Worm (Caenorhabditis elegans): Measurements from ENCODE around the gene ZK354.6.

The ZK354.6 gene

DNA sequence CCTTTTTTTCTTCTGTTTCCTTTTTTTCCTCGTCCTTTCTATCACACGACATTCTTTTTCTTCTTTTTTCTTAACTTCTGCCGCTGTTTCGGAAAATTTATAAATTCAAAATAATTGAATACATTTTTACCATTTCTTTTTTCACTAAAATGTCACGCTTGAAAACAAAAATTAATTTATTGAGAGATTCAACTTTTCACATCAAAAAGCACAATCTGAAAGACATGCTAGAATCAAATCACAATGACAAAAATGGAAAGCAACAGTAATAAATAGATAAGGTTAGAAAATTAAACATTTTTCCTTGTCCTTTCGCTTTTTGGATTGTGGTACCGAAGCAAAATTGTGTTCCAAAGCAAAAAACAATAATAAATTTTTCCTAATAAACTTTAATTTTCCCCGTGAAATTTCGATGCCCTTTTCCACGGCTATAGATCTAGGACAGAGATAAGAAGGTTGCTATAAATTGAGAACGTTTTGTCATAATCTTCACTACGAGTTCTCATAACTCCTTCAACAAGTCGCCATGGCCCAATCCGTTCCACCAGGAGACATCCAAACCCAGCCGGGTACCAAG, at the start of gene ZK354.6, which contains the start of gene msp-113:
Gene ZK354.6, minus strand, starts transcription at position 101 of the 577 bp plus-strand sequence.
Gene msp-113, plus strand, starts transcription at position 527 of the 577 bp plus-strand sequence.
- TF ChIP-seq efl-1 (GFP tag; optimal IDR thresholded peaks at IDR 0.05) (no peak), hsf-1 (GFP tag; IDR thresholded peaks at IDR 0.05) (no peak), K12H6.12 (tag; optimal IDR thresholded peaks at IDR 0.05) (no peak), F10E7.11 (tag; optimal IDR thresholded peaks at IDR 0.05) (no peak), madf-8 (GFP tag; conservative IDR thresholded peaks at IDR 0.05) (no peak)

DNA sequence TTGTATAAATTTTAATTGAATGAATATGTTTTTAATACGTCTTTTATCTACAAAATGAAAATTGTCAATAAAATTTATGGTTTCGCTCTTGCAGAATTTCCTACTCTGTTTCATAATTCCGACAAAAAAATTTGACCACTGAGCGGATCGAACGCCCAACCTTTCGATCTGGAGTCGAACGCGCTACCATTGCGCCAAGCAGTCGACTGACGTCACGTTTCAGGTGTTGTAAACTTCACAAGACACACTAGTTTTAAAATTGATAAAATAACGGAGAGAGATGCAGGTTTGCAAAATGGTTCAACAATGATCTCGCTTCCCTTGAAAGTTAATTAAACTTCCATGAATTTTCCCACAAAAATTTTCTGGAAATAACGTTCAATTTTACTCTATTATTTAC, 46.8 kb upstream of the ZK354.6 start:
- TF ChIP-seq attf-3 (GFP tag; conservative IDR thresholded peaks at IDR 0.05) (no peak), F33H1.4 (GFP tag; IDR thresholded peaks at IDR 0.05) (no peak), K12H6.12 (tag; optimal IDR thresholded peaks at IDR 0.05) (no peak), ama-1 (optimal IDR thresholded peaks at IDR 0.05) (no peak), ama-1 (GFP tag; optimal IDR thresholded peaks at IDR 0.05) (no peak), snpc-1.1 (tag; optimal IDR thresholded peaks at IDR 0.05; ENCODE audit: insufficient read depth) (peak; percentile 87), ceh-27 (GFP tag; optimal IDR thresholded peaks at IDR 0.05) (no peak), lir-1 (GFP tag; conservative IDR thresholded peaks at IDR 0.05) (no peak), madf-10 (tag; optimal IDR thresholded peaks at IDR 0.05) (no peak), madf-3 (GFP tag; IDR thresholded peaks at IDR 0.05) (no peak), gei-17 (GFP tag; optimal IDR thresholded peaks at IDR 0.05) (no peak), B0336.3 (GFP tag; IDR thresholded peaks at IDR 0.05) (no peak), nhr-120 (GFP tag; IDR thresholded peaks at IDR 0.05) (no peak), B0261.1 (tag; optimal IDR thresholded peaks at IDR 0.05) (peak; percentile 68), nhr-80 (tag; optimal IDR thresholded peaks at IDR 0.05) (peak; percentile 21), C17E4.6 (GFP tag; IDR thresholded peaks at IDR 0.05) (no peak), B0019.2 (GFP tag; conservative IDR thresholded peaks at IDR 0.05) (no peak), sdz-38 (tag; optimal IDR thresholded peaks at IDR 0.05) (no peak), lsy-27 (tag; optimal IDR thresholded peaks at IDR 0.05; ENCODE audit: borderline replicate concordance, insufficient read depth) (no peak), egl-18 (GFP tag; IDR thresholded peaks at IDR 0.05) (no peak), mcd-1 (GFP tag; IDR thresholded peaks at IDR 0.05) (no peak), ztf-28 (GFP tag; IDR thresholded peaks at IDR 0.05) (no peak), ztf-3 (GFP tag; optimal IDR thresholded peaks at IDR 0.05) (no peak), ceh-91 (GFP tag; IDR thresholded peaks at IDR 0.05) (no peak), T07F8.4 (tag; optimal IDR thresholded peaks at IDR 0.05) (no peak), atf-7 (tag; optimal IDR thresholded peaks at IDR 0.05) (peak; percentile 0), madf-8 (GFP tag; conservative IDR thresholded peaks at IDR 0.05) (no peak), ztf-6 (GFP tag; IDR thresholded peaks at IDR 0.05) (no peak), ztf-18 (tag; optimal IDR thresholded peaks at IDR 0.05) (peak; percentile 30), unc-130 (GFP tag; optimal IDR thresholded peaks at IDR 0.05) (no peak), T26A5.8 (tag; optimal IDR thresholded peaks at IDR 0.05) (no peak), nfya-2 (GFP tag; IDR thresholded peaks at IDR 0.05) (no peak), somi-1 (GFP tag; optimal IDR thresholded peaks at IDR 0.05) (no peak), aptf-2 (GFP tag; conservative IDR thresholded peaks at IDR 0.05) (no peak), zfh-2 (GFP tag; conservative IDR thresholded peaks at IDR 0.05) (no peak), nhr-179 (tag; optimal IDR thresholded peaks at IDR 0.05) (no peak), mes-4 (tag; optimal IDR thresholded peaks at IDR 0.05) (no peak), snpc-3.4 (tag; optimal IDR thresholded peaks at IDR 0.05) (no peak), tbp1 (GFP tag; optimal IDR thresholded peaks at IDR 0.05) (peak; percentile 87), hlh-26 (GFP tag; conservative IDR thresholded peaks at IDR 0.05) (no peak), egrh-3 (GFP tag; IDR thresholded peaks at IDR 0.05) (no peak), chd-7 (tag; optimal IDR thresholded peaks at IDR 0.05) (no peak), bed-1 (GFP tag; IDR thresholded peaks at IDR 0.05) (no peak), let-526 (GFP tag; IDR thresholded peaks at IDR 0.05) (no peak)

Data from whole organism, young adult.